Fruit fly (Drosophila melanogaster) whole organism, embryonic: Measurements from ENCODE around the gene Polr1F.

Experiments
- CG10462 ChIP-seq: fragments of 200-800 bp; sonication (Bioruptor generic); optimal IDR thresholded peaks from 2 replicates; lab custom pipeline; 2016; ENCODE audit warnings: missing biosample characterization, missing genetic modification characterization
- CG11456 ChIP-seq: fragments of 200-800 bp; sonication (Bioruptor generic); IDR thresholded peaks from 3 replicates; pipeline ENCODE4 v1.3.6; 2022; ENCODE audit warnings: missing biosample characterization, missing genetic modification characterization
- CG12071 ChIP-seq: fragments of 200-800 bp; sonication (Bioruptor generic); optimal IDR thresholded peaks from 3 replicates; lab custom pipeline; 2018; ENCODE audit warnings: missing biosample characterization, mild to moderate bottlenecking, missing genetic modification characterization
- CG12104 ChIP-seq: fragments of 200-800 bp; sonication (Bioruptor generic); optimal IDR thresholded peaks from 3 replicates; lab custom pipeline; 2016; ENCODE audit warnings: missing biosample characterization, missing genetic modification characterization
- CG1233 ChIP-seq: fragments of 200-800 bp; sonication (Bioruptor generic); optimal IDR thresholded peaks from 4 replicates; lab custom pipeline; 2018; ENCODE audit warnings: missing biosample characterization, mild to moderate bottlenecking, missing genetic modification characterization
- CG15514 ChIP-seq: fragments of 200-800 bp; sonication (Bioruptor generic); optimal IDR thresholded peaks from 3 replicates; lab custom pipeline; 2017; ENCODE audit warnings: missing biosample characterization, missing genetic modification characterization, mild to moderate bottlenecking, moderate library complexity, missing genetic modification reagents
- CG18262 ChIP-seq: fragments of 200-800 bp; optimal IDR thresholded peaks from 3 replicates; lab custom pipeline; 2019; ENCODE audit warnings: missing biosample characterization, mild to moderate bottlenecking, missing genetic modification characterization, moderate library complexity
- CG32532 ChIP-seq: fragments of 200-800 bp; sonication (Bioruptor generic); IDR thresholded peaks from 2 replicates; pipeline ENCODE4 v1.3.6; 2022; ENCODE audit warnings: missing biosample characterization, missing genetic modification characterization
- CG3995 ChIP-seq: fragments of 200-800 bp; sonication (Bioruptor generic); optimal IDR thresholded peaks from 3 replicates; lab custom pipeline; 2016; ENCODE audit warnings: missing biosample characterization, missing genetic modification characterization
- CG4360 ChIP-seq: fragments of 200-800 bp; sonication (Bioruptor generic); IDR thresholded peaks from 2 replicates; pipeline ENCODE4 v1.3.6; 2022; ENCODE audit warnings: missing biosample characterization, missing genetic modification characterization
- CG4404 ChIP-seq: fragments of 200-800 bp; sonication (Bioruptor generic); IDR thresholded peaks from 2 replicates; pipeline ENCODE4 v1.3.6; 2022; ENCODE audit warnings: missing biosample characterization, missing genetic modification characterization
- CG6254 ChIP-seq: fragments of 200-800 bp; sonication (Bioruptor generic); optimal IDR thresholded peaks from 3 replicates; lab custom pipeline; 2017; ENCODE audit warnings: mild to moderate bottlenecking, missing biosample characterization, missing genetic modification reagents, missing genetic modification characterization
- CG6791 ChIP-seq: fragments of 200-800 bp; sonication (Bioruptor generic); IDR thresholded peaks from 3 replicates; pipeline ENCODE4 v1.3.6; 2022; ENCODE audit warnings: missing biosample characterization, missing genetic modification characterization; ENCODE audit not compliant: partially characterized antibody
- CG6854 ChIP-seq: fragments of 200-800 bp; sonication (Bioruptor generic); optimal IDR thresholded peaks from 3 replicates; lab custom pipeline; 2017; ENCODE audit warnings: missing biosample characterization, mild to moderate bottlenecking, missing genetic modification characterization
- CG8359 ChIP-seq: fragments of 200-800 bp; sonication (Bioruptor generic); optimal IDR thresholded peaks from 2 replicates; lab custom pipeline; 2017; ENCODE audit warnings: missing biosample characterization, mild to moderate bottlenecking, missing genetic modification characterization, borderline replicate concordance
- CG9609 ChIP-seq: fragments of 200-800 bp; sonication (Bioruptor generic); optimal IDR thresholded peaks from 3 replicates; lab custom pipeline; 2016; ENCODE audit warnings: missing biosample characterization, missing genetic modification characterization
- CG9727 ChIP-seq: fragments of 200-800 bp; sonication (Bioruptor generic); optimal IDR thresholded peaks from 3 replicates; lab custom pipeline; 2017; ENCODE audit warnings: missing biosample characterization, mild to moderate bottlenecking, missing genetic modification characterization
- CG9932 ChIP-seq: fragments of 200-800 bp; sonication (Bioruptor generic); IDR thresholded peaks from 2 replicates; pipeline ENCODE4 v1.3.6; 2022; ENCODE audit warnings: missing biosample characterization, missing genetic modification characterization
- Fer2 ChIP-seq: fragments of 200-800 bp; sonication (Bioruptor generic); optimal IDR thresholded peaks from 2 replicates; lab custom pipeline; 2018; ENCODE audit warnings: missing biosample characterization, mild to moderate bottlenecking, missing genetic modification characterization, moderate library complexity
- H15 ChIP-seq: fragments of 200-800 bp; sonication (Bioruptor generic); IDR thresholded peaks from 3 replicates; pipeline ENCODE4 v1.3.6; 2022; ENCODE audit warnings: missing biosample characterization, missing genetic modification characterization
- HLH4C ChIP-seq: fragments of 200-800 bp; sonication (Bioruptor generic); IDR thresholded peaks from 3 replicates; pipeline ENCODE4 v1.3.6; 2022; ENCODE audit warnings: missing biosample characterization, missing genetic modification characterization; ENCODE audit not compliant: partially characterized antibody
- Max ChIP-seq: fragments of 200-800 bp; sonication (Bioruptor generic); optimal IDR thresholded peaks from 2 replicates; lab custom pipeline; 2016; ENCODE audit warnings: missing biosample characterization, mild to moderate bottlenecking, missing genetic modification characterization
- Meics ChIP-seq: fragments of 200-800 bp; sonication (Bioruptor generic); optimal IDR thresholded peaks from 2 replicates; lab custom pipeline; 2017; ENCODE audit warnings: missing biosample characterization, mild to moderate bottlenecking, missing genetic modification characterization
- Six4 ChIP-seq: fragments of 200-800 bp; sonication (Bioruptor generic); optimal IDR thresholded peaks from 2 replicates; lab custom pipeline; 2016; ENCODE audit warnings: missing biosample characterization, missing genetic modification characterization
- Sry-β ChIP-seq: fragments of 200-800 bp; sonication (Bioruptor generic); optimal IDR thresholded peaks from 2 replicates; lab custom pipeline; 2018; ENCODE audit warnings: missing biosample characterization, mild to moderate bottlenecking, missing genetic modification characterization, moderate library complexity
- ara ChIP-seq: fragments of 200-800 bp; sonication (Bioruptor generic); IDR thresholded peaks from 2 replicates; pipeline ENCODE4 v1.3.6; 2022; ENCODE audit warnings: missing biosample characterization, missing genetic modification characterization
- bab2 ChIP-seq: fragments of 200-800 bp; sonication (Bioruptor generic); optimal IDR thresholded peaks from 2 replicates; lab custom pipeline; 2016; ENCODE audit warnings: missing biosample characterization, missing genetic modification characterization
- bbx ChIP-seq: fragments of 200-800 bp; sonication (Bioruptor generic); IDR thresholded peaks from 2 replicates; pipeline ENCODE4 v1.3.6; 2022; ENCODE audit warnings: missing biosample characterization, missing genetic modification characterization; ENCODE audit not compliant: partially characterized antibody
- bowl ChIP-seq: fragments of 200-800 bp; sonication (Bioruptor generic); IDR thresholded peaks from 2 replicates; pipeline ENCODE4 v1.3.6; 2022; ENCODE audit warnings: missing biosample characterization, missing genetic modification characterization
- crol ChIP-seq: fragments of 200-800 bp; sonication (Bioruptor generic); IDR thresholded peaks from 2 replicates; pipeline ENCODE4 v1.3.6; 2022; ENCODE audit warnings: missing biosample characterization, missing genetic modification characterization
- fd102C ChIP-seq: fragments of 200-800 bp; sonication (Bioruptor generic); optimal IDR thresholded peaks from 2 replicates; lab custom pipeline; 2018; ENCODE audit warnings: missing biosample characterization, mild to moderate bottlenecking, missing genetic modification characterization, moderate library complexity
- gem ChIP-seq: fragments of 200-800 bp; sonication (Bioruptor generic); optimal IDR thresholded peaks from 2 replicates; lab custom pipeline; 2019; ENCODE audit warnings: missing biosample characterization, mild to moderate bottlenecking, missing genetic modification characterization, moderate library complexity
- grn ChIP-seq: fragments of 200-800 bp; sonication (Bioruptor generic); optimal IDR thresholded peaks from 3 replicates; lab custom pipeline; 2017; ENCODE audit warnings: missing biosample characterization, missing genetic modification characterization
- gt ChIP-seq: fragments of 200-800 bp; sonication (Bioruptor generic); IDR thresholded peaks from 2 replicates; pipeline ENCODE4 v1.3.6; 2022; ENCODE audit warnings: missing biosample characterization, missing genetic modification characterization
- her ChIP-seq: fragments of 200-800 bp; sonication (Bioruptor generic); optimal IDR thresholded peaks from 2 replicates; lab custom pipeline; 2016; ENCODE audit warnings: missing biosample characterization, missing genetic modification characterization
- jing ChIP-seq: fragments of 200-800 bp; sonication (Bioruptor generic); optimal IDR thresholded peaks from 2 replicates; lab custom pipeline; 2018; ENCODE audit warnings: missing biosample characterization, mild to moderate bottlenecking, missing genetic modification characterization
- kay ChIP-seq: fragments of 200-800 bp; sonication (Bioruptor generic); optimal IDR thresholded peaks from 2 replicates; lab custom pipeline; 2016; ENCODE audit warnings: missing biosample characterization, missing genetic modification characterization
- luna ChIP-seq: fragments of 200-800 bp; sonication (Bioruptor generic); optimal IDR thresholded peaks from 2 replicates; lab custom pipeline; 2016; ENCODE audit warnings: missing biosample characterization, missing genetic modification characterization
- nom ChIP-seq: fragments of 200-800 bp; sonication (Bioruptor generic); optimal IDR thresholded peaks from 2 replicates; lab custom pipeline; 2017; ENCODE audit warnings: missing biosample characterization, missing genetic modification characterization, mild to moderate bottlenecking, moderate library complexity, missing genetic modification reagents
- pfk ChIP-seq: fragments of 200-800 bp; sonication (Bioruptor generic); optimal IDR thresholded peaks from 2 replicates; lab custom pipeline; 2018; ENCODE audit warnings: missing biosample characterization, mild to moderate bottlenecking, missing genetic modification characterization, moderate library complexity
- prd ChIP-seq, 3 experiments: fragments of >200 bp in 2 of 3; fragments of 200-800 bp in 1 of 3; sonication (Bioruptor generic) in 1 of 3; optimal IDR thresholded peaks in 2 of 3; IDR thresholded peaks in 1 of 3; 2 replicates in 2 of 3; 3 replicates in 1 of 3; pipeline versions ENCODE4 v1.3.6 to Lab custom; 2017 to 2022; ENCODE audit warnings: missing biosample characterization in 1 of 3, missing genetic modification characterization in 1 of 3
- row ChIP-seq: fragments of 200-800 bp; sonication (Bioruptor generic); IDR thresholded peaks from 3 replicates; pipeline ENCODE4 v1.3.6; 2022; ENCODE audit warnings: missing biosample characterization, missing genetic modification characterization
- salm ChIP-seq: fragments of 200-800 bp; sonication (Bioruptor generic); optimal IDR thresholded peaks from 2 replicates; lab custom pipeline; 2018; ENCODE audit warnings: missing biosample characterization, mild to moderate bottlenecking, missing genetic modification characterization
- sens-2 ChIP-seq: fragments of 200-800 bp; sonication (Bioruptor generic); IDR thresholded peaks from 2 replicates; pipeline ENCODE4 v1.3.6; 2022; ENCODE audit warnings: missing biosample characterization, missing genetic modification characterization
- sob ChIP-seq: fragments of 200-800 bp; sonication (Bioruptor generic); IDR thresholded peaks from 2 replicates; pipeline ENCODE4 v1.3.6; 2022; ENCODE audit warnings: missing biosample characterization, missing genetic modification characterization
- sug ChIP-seq: fragments of 200-800 bp; optimal IDR thresholded peaks from 2 replicates; lab custom pipeline; 2019; ENCODE audit warnings: missing biosample characterization, mild to moderate bottlenecking, missing genetic modification characterization, moderate library complexity
- ttk ChIP-seq: fragments of 200-800 bp; sonication (Bioruptor generic); IDR thresholded peaks from 2 replicates; pipeline ENCODE4 v2.1.2; 2022; ENCODE audit warnings: missing biosample characterization, missing genetic modification characterization
- twi ChIP-seq: fragments of 200-800 bp; optimal IDR thresholded peaks from 2 replicates; lab custom pipeline; 2019; ENCODE audit warnings: missing biosample characterization, mild to moderate bottlenecking, missing genetic modification characterization, moderate library complexity

The Polr1F gene

DNA sequence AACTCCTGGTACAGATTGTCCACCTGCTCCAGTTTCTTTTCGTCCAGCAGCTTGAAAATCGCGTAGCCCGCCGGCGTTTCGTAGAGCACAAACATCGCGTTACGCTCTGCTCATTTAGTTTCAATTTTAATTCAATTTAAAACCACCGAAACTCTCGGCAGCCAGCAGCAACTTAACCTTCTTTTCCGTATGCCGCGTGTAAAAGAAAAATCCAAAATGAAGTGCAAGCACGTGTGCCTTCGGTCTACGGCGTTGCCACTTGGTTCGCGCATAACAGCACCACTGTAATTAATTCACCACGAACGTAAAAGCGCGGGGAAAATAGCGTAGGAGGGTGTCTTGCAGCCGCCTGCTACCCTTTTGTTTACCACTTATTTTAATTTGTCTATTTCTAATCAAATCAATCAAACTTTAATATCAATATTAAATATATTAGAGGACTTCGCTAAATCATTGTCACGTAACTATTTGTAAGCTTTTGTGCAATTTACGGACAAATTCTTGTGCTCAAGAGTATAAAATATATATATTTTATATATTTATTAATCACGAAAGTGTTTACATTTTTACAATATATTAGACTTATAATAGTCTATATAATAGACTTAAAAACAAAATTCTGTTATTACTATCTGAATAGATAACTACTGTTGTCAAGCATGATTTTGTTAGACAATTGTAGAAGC is 11.0 kb upstream of the Polr1F start, which contains the start of gene nop5 (continued):
- TF ChIP-seq sens-2 (GFP tag; lab: Robert Waterston, UW) (no peak), CG32532 (GFP tag; lab: Robert Waterston, UW) (0 out of 2 replicates have a peak, but pooled peaks have one; percentile 22), gem (tag; lab: Kevin White, UChicago) (peak; percentile 85), bbx (peak; percentile 64), prd (optimal IDR thresholded peaks at IDR 0.05; lab: Kevin White, UChicago) (no peak), prd (GFP tag; IDR thresholded peaks at IDR 0.05; lab: Robert Waterston, UW) (peak; percentile 37; the same call in 1 of the 3 replicates), CG6854 (GFP tag; lab: Kevin White, UChicago) (peak; percentile 70), CG12104 (GFP tag; lab: Kevin White, UChicago) (peak; percentile 63), CG10462 (GFP tag; lab: Kevin White, UChicago) (no peak), fd102C (GFP tag; lab: Kevin White, UChicago) (no peak), Meics (GFP tag; lab: Kevin White, UChicago) (peak; percentile 83), CG12071 (no peak), twi (tag; lab: Kevin White, UChicago) (peak; percentile 24), gt (GFP tag; lab: Robert Waterston, UW) (no peak), CG8359 (peak; percentile 20), her (GFP tag; lab: Kevin White, UChicago) (no peak), CG6791 (GFP tag; lab: Robert Waterston, UW) (0 out of 3 replicates have a peak, but pooled peaks have one; percentile 31), CG15514 (peak; percentile 27), nom (GFP tag; lab: Kevin White, UChicago) (peak; percentile 19), CG9609 (no peak), Sry-β (GFP tag; lab: Kevin White, UChicago) (peak; percentile 28), ara (GFP tag; lab: Robert Waterston, UW) (no peak), CG1233 (GFP tag; lab: Kevin White, UChicago) (peak; percentile 76), CG4404 (GFP tag; lab: Robert Waterston, UW) (no peak), jing (GFP tag; lab: Kevin White, UChicago) (no peak), crol (GFP tag; lab: Robert Waterston, UW) (no peak), sug (tag; lab: Kevin White, UChicago) (peak; percentile 77), CG6254 (GFP tag; lab: Kevin White, UChicago) (peak; percentile 55), H15 (GFP tag; lab: Robert Waterston, UW) (0 out of 3 replicates have a peak, but pooled peaks have one; percentile 44), bowl (GFP tag; lab: Robert Waterston, UW) (no peak), CG11456 (0 out of 3 replicates have a peak, but pooled peaks have one; percentile 8), HLH4C (GFP tag; lab: Robert Waterston, UW) (peak; percentile 28; the same call in 1 of the 3 replicates), Six4 (GFP tag; lab: Kevin White, UChicago) (peak; percentile 38), kay (GFP tag; lab: Kevin White, UChicago) (peak; percentile 36), Max (GFP tag; lab: Kevin White, UChicago) (peak; percentile 60), CG18262 (tag; lab: Kevin White, UChicago) (peak; percentile 88), luna (no peak), CG9932 (GFP tag; lab: Robert Waterston, UW) (peak; percentile 46; the same call in 1 of the 2 replicates), CG9727 (GFP tag; lab: Kevin White, UChicago) (peak; percentile 81), sob (peak; percentile 21; the same call in 1 of the 2 replicates), CG3995 (GFP tag; lab: Kevin White, UChicago) (no peak), salm (tag; lab: Kevin White, UChicago) (peak; percentile 13), CG4360 (GFP tag; lab: Robert Waterston, UW) (no peak), pfk (GFP tag; lab: Kevin White, UChicago) (peak; percentile 15), bab2 (GFP tag; lab: Kevin White, UChicago) (no peak), grn (GFP tag; lab: Kevin White, UChicago) (no peak), ttk (GFP tag; lab: Robert Waterston, UW) (no peak), row (GFP tag; lab: Robert Waterston, UW) (peak; percentile 95), Fer2 (peak; percentile 40)
